Fruit fly (Drosophila melanogaster): ENCODE results near the gene Imp.

Imp gene

DNA sequence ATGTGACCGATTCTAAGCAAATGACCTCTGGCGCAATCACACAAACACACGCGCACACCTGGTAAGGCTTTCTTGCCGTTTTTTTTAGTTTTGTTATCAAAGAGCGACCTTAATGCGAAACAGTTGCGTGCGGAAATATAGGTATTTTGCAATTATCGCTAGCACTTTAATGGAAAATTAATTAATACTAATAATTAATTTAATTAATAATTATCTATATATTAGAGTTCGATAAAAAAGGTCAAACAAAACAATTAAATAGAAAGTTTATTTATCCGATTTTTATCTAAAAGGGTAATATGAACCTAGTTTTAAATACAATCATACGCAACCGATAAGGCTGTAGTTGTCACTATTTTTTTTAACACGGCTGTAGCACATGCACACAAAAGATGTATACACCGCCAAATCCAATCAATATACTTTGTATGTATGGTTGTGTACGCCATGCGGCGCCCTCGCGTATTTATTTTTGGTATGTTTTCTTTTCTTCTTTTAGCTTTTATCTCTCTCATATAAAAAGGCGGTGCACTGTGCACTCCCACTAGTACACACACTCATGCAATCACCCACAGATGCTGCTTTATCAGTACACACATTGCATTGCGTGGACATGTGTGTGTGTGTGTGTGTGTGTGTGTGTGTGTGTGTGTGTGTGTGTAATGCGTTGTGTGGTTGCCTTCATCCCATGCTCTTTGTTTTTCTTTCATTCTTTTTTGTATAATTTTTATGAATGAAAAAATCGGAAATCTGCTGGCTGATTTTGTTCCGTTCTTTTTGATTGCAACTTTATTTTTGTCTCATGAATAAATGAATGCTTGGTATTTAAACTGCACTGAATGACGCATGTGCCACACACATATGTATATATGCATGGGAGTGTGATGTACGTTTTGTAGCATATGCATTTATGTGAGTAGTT, 21.4 kb downstream of the Imp start (continued):
- TF ChIP-seq Sry-δ (GFP tag; optimal IDR thresholded peaks at IDR 0.05), result no peak
- TF ChIP-seq Aef1 (GFP tag; IDR thresholded peaks at IDR 0.05), result no peak
- TF ChIP-seq crp (GFP tag; optimal IDR thresholded peaks at IDR 0.05), result no peak
- TF ChIP-seq cwo (GFP tag; optimal IDR thresholded peaks at IDR 0.05), result peak; percentile 68
- TF ChIP-seq gcm (GFP tag; optimal IDR thresholded peaks at IDR 0.05), result peak; percentile 58
- peak; percentile 48 for TF ChIP-seq caup (GFP tag; optimal IDR thresholded peaks at IDR 0.05; ENCODE audit: severe bottlenecking)
- TF ChIP-seq BEAF-32 (GFP tag; optimal IDR thresholded peaks at IDR 0.05), result no peak
- peak; percentile 58 for TF ChIP-seq Fer3 (tag; optimal IDR thresholded peaks at IDR 0.05)
- TF ChIP-seq Opbp (GFP tag; IDR thresholded peaks at IDR 0.05; ENCODE audit: partially characterized antibody), result no peak
- peak; percentile 85 for TF ChIP-seq nmo (GFP tag; optimal IDR thresholded peaks at IDR 0.05)
- peak; percentile 52 for TF ChIP-seq CG10147 (GFP tag; optimal IDR thresholded peaks at IDR 0.05)
- peak; percentile 69 for TF ChIP-seq fd96Cb (tag; optimal IDR thresholded peaks at IDR 0.05)
- TF ChIP-seq Sry-β (GFP tag; optimal IDR thresholded peaks at IDR 0.05), result no peak
- TF ChIP-seq Side (GFP tag; optimal IDR thresholded peaks at IDR 0.05), result no peak
- TF ChIP-seq CG10209 (GFP tag; optimal IDR thresholded peaks at IDR 0.05), result peak; percentile 68
- no peak for TF ChIP-seq nau (GFP tag; optimal IDR thresholded peaks at IDR 0.05)
- TF ChIP-seq Asciz (GFP tag; optimal IDR thresholded peaks at IDR 0.05), result peak; percentile 71
- no peak for TF ChIP-seq CG2129 (GFP tag; IDR thresholded peaks at IDR 0.05; ENCODE audit: partially characterized antibody)
- TF ChIP-seq sim (GFP tag; IDR thresholded peaks at IDR 0.05), result no peak
- no peak for TF ChIP-seq en (GFP tag; optimal IDR thresholded peaks at IDR 0.05)
- TF ChIP-seq CG6689 (GFP tag; IDR thresholded peaks at IDR 0.05), result no peak; the same call in none of the 2 replicates
- TF ChIP-seq CG2712 (tag; optimal IDR thresholded peaks at IDR 0.05), result peak; percentile 81
- 0 out of 2 replicates have a peak, but pooled peaks have one; percentile 10 for TF ChIP-seq Ada2b (GFP tag; IDR thresholded peaks at IDR 0.05)
- no peak for TF ChIP-seq hth (optimal IDR thresholded peaks at IDR 0.05)
- peak; percentile 41 for TF ChIP-seq CG10462 (GFP tag; optimal IDR thresholded peaks at IDR 0.05)
- no peak for TF ChIP-seq ken (GFP tag; IDR thresholded peaks at IDR 0.05)
- no peak for TF ChIP-seq CG13287 (GFP tag; IDR thresholded peaks at IDR 0.05; ENCODE audit: partially characterized antibody)
- TF ChIP-seq CG4282 (GFP tag; optimal IDR thresholded peaks at IDR 0.05), result no peak
- TF ChIP-seq YL-1 (GFP tag; optimal IDR thresholded peaks at IDR 0.05), result no peak
- no peak for TF ChIP-seq knrl (GFP tag; IDR thresholded peaks at IDR 0.05; ENCODE audit: partially characterized antibody)
- TF ChIP-seq gfzf (GFP tag; optimal IDR thresholded peaks at IDR 0.05), result no peak
- peak; percentile 33 for TF ChIP-seq CG5245 (GFP tag; optimal IDR thresholded peaks at IDR 0.05)
- no peak for TF ChIP-seq CG31388 (GFP tag; optimal IDR thresholded peaks at IDR 0.05)
- no peak for TF ChIP-seq CG11456 (GFP tag; IDR thresholded peaks at IDR 0.05)
- no peak for TF ChIP-seq toy (GFP tag; IDR thresholded peaks at IDR 0.05)
- no peak for TF ChIP-seq CG17568 (GFP tag; optimal IDR thresholded peaks at IDR 0.05)
- no peak for TF ChIP-seq Mes4 (GFP tag; optimal IDR thresholded peaks at IDR 0.05)
- TF ChIP-seq usp (GFP tag; optimal IDR thresholded peaks at IDR 0.05), result no peak
- no peak for TF ChIP-seq Tbp (GFP tag; optimal IDR thresholded peaks at IDR 0.05)
- no peak for TF ChIP-seq CG14667 (GFP tag; IDR thresholded peaks at IDR 0.05)
- no peak for TF ChIP-seq sd (tag; optimal IDR thresholded peaks at IDR 0.05)
- TF ChIP-seq ftz-f1 (GFP tag; optimal IDR thresholded peaks at IDR 0.05), result no peak
- TF ChIP-seq nerfin-2 (GFP tag; IDR thresholded peaks at IDR 0.05; ENCODE audit: partially characterized antibody), result no peak
- peak; percentile 52 for TF ChIP-seq CG6254 (GFP tag; optimal IDR thresholded peaks at IDR 0.05)
- peak; percentile 12 for TF ChIP-seq CG7987 (GFP tag; optimal IDR thresholded peaks at IDR 0.05)
- TF ChIP-seq Bgb (GFP tag; IDR thresholded peaks at IDR 0.05; ENCODE audit: partially characterized antibody), result no peak
- peak; percentile 69 for TF ChIP-seq CG10267 (tag; optimal IDR thresholded peaks at IDR 0.05)
- TF ChIP-seq maf-S (GFP tag; optimal IDR thresholded peaks at IDR 0.05), result no peak
